Worm (Caenorhabditis elegans): ENCODE data around the gene F47H4.2.

F47H4.2 gene

ce11 chrV:17379932-17380331, 26.8 kb downstream of the F47H4.2 start, which contains the start of gene Y20C6A.4:
Y20C6A.4 (plus strand) TSS chrV:17380232.
- TF ChIP-seq aly-2 (tag; optimal IDR thresholded peaks at IDR 0.05) (no peak), ceh-16 (tag; optimal IDR thresholded peaks at IDR 0.05) (no peak), nhr-6 (tag; optimal IDR thresholded peaks at IDR 0.05) (no peak), zag-1 (tag; optimal IDR thresholded peaks at IDR 0.05) (no peak), F13H6.1 (tag; optimal IDR thresholded peaks at IDR 0.05) (no peak), ztf-11 (tag; optimal IDR thresholded peaks at IDR 0.05) (no peak), nhr-129 (tag; optimal IDR thresholded peaks at IDR 0.05) (no peak), lin-11 (tag; optimal IDR thresholded peaks at IDR 0.05) (no peak), crh-2 (tag; optimal IDR thresholded peaks at IDR 0.05) (no peak), blmp-1 (tag; optimal IDR thresholded peaks at IDR 0.05; ENCODE audit: insufficient read depth) (no peak), gmeb-1 (tag; optimal IDR thresholded peaks at IDR 0.05) (no peak), nhr-11 (tag; optimal IDR thresholded peaks at IDR 0.05) (no peak), mdl-1 (tag; optimal IDR thresholded peaks at IDR 0.05) (no peak)

- TF ChIP-seq blmp-1 (tag; optimal IDR thresholded peaks at IDR 0.05; ENCODE audit: insufficient read depth): no peak
Measured at ce11 chrV:17395374-17395773, 42.3 kb downstream of the F47H4.2 start, which contains the start of gene srh-120. srh-120 (plus strand) TSS chrV:17395674.
